Fruit fly (Drosophila melanogaster) Kc167 (cell line): Measurements from ENCODE around the gene CG13063.

ENCODE experiments used
- Sin3A ChIP-seq: fragments of >200 bp; optimal IDR thresholded peaks from 2 replicates; lab custom pipeline; 2018; ENCODE audit warnings: missing external identifiers
- h ChIP-seq: fragments of >200 bp; optimal IDR thresholded peaks from 3 replicates; lab custom pipeline; 2018; ENCODE audit warnings: missing external identifiers
- ttk ChIP-seq: sonication (Bioruptor generic); optimal IDR thresholded peaks from 2 replicates; lab custom pipeline; 2017; ENCODE audit warnings: missing external identifiers

DNA sequence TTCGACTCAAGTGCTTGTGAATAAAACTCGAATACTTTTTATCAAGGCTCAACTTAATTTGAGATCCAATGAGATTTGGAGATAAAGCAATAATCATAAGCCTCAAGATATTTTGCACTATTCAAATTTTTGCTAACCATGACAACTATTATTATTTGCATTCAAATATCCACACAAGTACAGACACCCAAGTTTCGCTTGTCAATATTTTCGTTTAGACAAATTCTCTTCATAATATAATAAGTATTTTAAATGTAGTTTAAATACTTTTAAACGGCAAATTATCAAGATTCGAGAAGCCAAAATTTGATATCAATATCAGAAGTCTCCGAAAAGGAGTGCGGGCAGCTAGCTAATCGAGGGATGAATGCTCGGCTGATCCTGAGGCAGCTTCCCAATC is 23.1 kb downstream of the CG13063 start, which contains the start of gene CG33061:
- TF ChIP-seq h (lab: Kevin White, UChicago) = no peak
- no peak for TF ChIP-seq ttk (lab: Kevin White, UChicago)
- TF ChIP-seq Sin3A (lab: Kevin White, UChicago) = no peak
